Fruit fly (Drosophila melanogaster) Kc167 (cell line): Measurements from ENCODE around the gene CG7772.

Experiments
- Myc ChIP-seq: fragments of >200 bp; optimal IDR thresholded peaks from 2 replicates; lab custom pipeline; 2017; ENCODE audit warnings: missing external identifiers
- Sin3A ChIP-seq: fragments of >200 bp; optimal IDR thresholded peaks from 2 replicates; lab custom pipeline; 2018; ENCODE audit warnings: missing external identifiers
- h ChIP-seq: fragments of >200 bp; optimal IDR thresholded peaks from 3 replicates; lab custom pipeline; 2018; ENCODE audit warnings: missing external identifiers
- insv ChIP-seq: fragments of >200 bp; optimal IDR thresholded peaks from 3 replicates; lab custom pipeline; 2018; ENCODE audit warnings: missing external identifiers
- psq ChIP-seq: fragments of >200 bp; optimal IDR thresholded peaks from 2 replicates; lab custom pipeline; 2017; ENCODE audit warnings: missing external identifiers
- ttk ChIP-seq: sonication (Bioruptor generic); optimal IDR thresholded peaks from 2 replicates; lab custom pipeline; 2017; ENCODE audit warnings: missing external identifiers

CG7772 gene

dm6 chrX:17856458-17857277, 50.4 kb downstream of the CG7772 start, which contains the start of gene Srx:
TSS of gene Srx (plus strand) at chrX:17856974.
- TF ChIP-seq insv (lab: Kevin White, UChicago) (no peak), psq (lab: Kevin White, UChicago) (no peak), h (lab: Kevin White, UChicago) (no peak), Sin3A (no peak), Myc (lab: Kevin White, UChicago) (no peak), ttk (lab: Kevin White, UChicago) (no peak)
